Worm (Caenorhabditis elegans) whole organism, young adult: ENCODE results near the gene sca-1.

Experiments
- F10E7.11 ChIP-seq: sonication (generic microtip); optimal IDR thresholded peaks from 2 replicates; lab custom pipeline; 2017; ENCODE audit warnings: mild to moderate bottlenecking, missing genetic modification characterization, moderate library complexity, missing compliant biosample characterization
- F57A8.1 ChIP-seq: fragments of 200-800 bp; sonication (Bioruptor generic); optimal IDR thresholded peaks from 2 replicates; lab custom pipeline; 2018; ENCODE audit warnings: mild to moderate bottlenecking, missing genetic modification characterization, moderate library complexity, missing compliant biosample characterization
- chd-7 ChIP-seq: sonication (generic microtip); optimal IDR thresholded peaks from 2 replicates; lab custom pipeline; 2016; ENCODE audit warnings: mild to moderate bottlenecking, missing genetic modification characterization, moderate library complexity, missing compliant biosample characterization
- ets-4 ChIP-seq: fragments of 200-800 bp; sonication (Bioruptor generic); optimal IDR thresholded peaks from 2 replicates; lab custom pipeline; 2018; ENCODE audit warnings: mild to moderate bottlenecking, missing genetic modification characterization, missing compliant biosample characterization
- hlh-12 ChIP-seq: sonication (generic microtip); optimal IDR thresholded peaks from 2 replicates; lab custom pipeline; 2016; ENCODE audit warnings: missing genetic modification characterization, missing compliant biosample characterization
- hlh-26 ChIP-seq: fragments of 200-800 bp; sonication (Bioruptor generic); conservative IDR thresholded peaks from 2 replicates; pipeline ENCODE4 v1.3.6; 2022; ENCODE audit warnings: missing genetic modification reagents, missing genetic modification characterization, missing compliant biosample characterization
- lir-1 ChIP-seq: fragments of 200-800 bp; sonication (Bioruptor generic); conservative IDR thresholded peaks from 2 replicates; pipeline ENCODE4 v1.3.6; 2022; ENCODE audit warnings: missing genetic modification reagents, missing genetic modification characterization, missing compliant biosample characterization
- nfya-1 ChIP-seq: sonication (generic microtip); optimal IDR thresholded peaks from 2 replicates; lab custom pipeline; 2017; ENCODE audit warnings: antibody characterized with exemption, missing compliant biosample characterization, missing genetic modification characterization, borderline replicate concordance; ENCODE audit not compliant: insufficient read depth
- pha-4 ChIP-seq: fragments of 150-350 bp; sonication (generic microtip); optimal IDR thresholded peaks from 2 replicates; lab custom pipeline; 2014; ENCODE audit warnings: missing biosample characterization, missing genetic modification reagents, missing genetic modification characterization
- tbp1 ChIP-seq: fragments of 200-800 bp; sonication (Bioruptor generic); optimal IDR thresholded peaks from 2 replicates; lab custom pipeline; 2018; ENCODE audit warnings: mild to moderate bottlenecking, missing genetic modification characterization, missing compliant biosample characterization

ce11 chrIII:10791233-10791632 lies 25.4 kb downstream of the sca-1 start:
- TF ChIP-seq pha-4 (tag; lab: Kevin White, UChicago) (no peak), hlh-26 (GFP tag; lab: Robert Waterston, UW) (no peak), F10E7.11 (tag; lab: Kevin White, UChicago) (no peak), nfya-1 (tag; lab: Kevin White, UChicago) (no peak), ets-4 (no peak), tbp1 (no peak), lir-1 (GFP tag; lab: Robert Waterston, UW) (no peak), chd-7 (no peak), hlh-12 (tag; lab: Kevin White, UChicago) (no peak), F57A8.1 (GFP tag; lab: Kevin White, UChicago) (no peak)
